Worm (Caenorhabditis elegans) whole organism, L1 larva: ENCODE results near the gene gcn-2.
A peak's percentile ranks its signal among the peaks of the same experiment; 100 is the strongest.

Source experiments
- C34B4.2 ChIP-seq: sonication (generic microtip); optimal IDR thresholded peaks from 2 replicates; lab custom pipeline; 2017; ENCODE audit warnings: mild to moderate bottlenecking, missing genetic modification characterization, missing compliant biosample characterization
- aha-1 ChIP-seq: fragments of 150-350 bp; optimal IDR thresholded peaks from 2 replicates; lab custom pipeline; 2014; ENCODE audit warnings: missing biosample characterization, missing genetic modification characterization
- ceh-88 ChIP-seq: fragments of 200-800 bp; sonication (Bioruptor generic); IDR thresholded peaks from 2 replicates; pipeline ENCODE4 v1.3.6; 2022; ENCODE audit warnings: missing genetic modification characterization, missing compliant biosample characterization
- ces-1 ChIP-seq: fragments of 150-350 bp; optimal IDR thresholded peaks from 2 replicates; lab custom pipeline; 2014; ENCODE audit warnings: missing biosample characterization, missing genetic modification reagents, missing genetic modification characterization
- hpl-2 ChIP-seq: fragments of 150-350 bp; optimal IDR thresholded peaks from 2 replicates; lab custom pipeline; 2014; ENCODE audit warnings: missing biosample characterization, missing genetic modification reagents, missing genetic modification characterization
- lin-13 ChIP-seq: fragments of 150-350 bp; optimal IDR thresholded peaks from 2 replicates; lab custom pipeline; 2014; ENCODE audit warnings: missing biosample characterization, missing genetic modification reagents, missing genetic modification characterization
- nhr-11 ChIP-seq: fragments of 150-350 bp; optimal IDR thresholded peaks from 2 replicates; lab custom pipeline; 2014; ENCODE audit warnings: missing biosample characterization, missing genetic modification characterization
- nhr-76 ChIP-seq: sonication (generic microtip); optimal IDR thresholded peaks from 2 replicates; lab custom pipeline; 2017; ENCODE audit warnings: missing biosample characterization, missing genetic modification characterization
- pag-3 ChIP-seq: sonication (generic microtip); optimal IDR thresholded peaks from 2 replicates; lab custom pipeline; 2017; ENCODE audit warnings: missing genetic modification characterization, mild to moderate bottlenecking, missing compliant biosample characterization, antibody characterized with exemption, borderline replicate concordance; ENCODE audit not compliant: insufficient read depth
- sox-4 ChIP-seq: sonication (generic microtip); optimal IDR thresholded peaks from 2 replicates; lab custom pipeline; 2016; ENCODE audit warnings: missing genetic modification characterization, missing compliant biosample characterization
- tbx-2 ChIP-seq: sonication (generic microtip); optimal IDR thresholded peaks from 2 replicates; lab custom pipeline; 2016; ENCODE audit warnings: missing genetic modification characterization, missing compliant biosample characterization
- ztf-11 ChIP-seq, 2 experiments: sonication (generic microtip); optimal IDR thresholded peaks; 2 replicates each; lab custom pipeline; 2016 to 2017; ENCODE audit warnings: missing genetic modification characterization in 2 of 2, missing biosample characterization in 1 of 2, missing compliant biosample characterization in 1 of 2

DNA sequence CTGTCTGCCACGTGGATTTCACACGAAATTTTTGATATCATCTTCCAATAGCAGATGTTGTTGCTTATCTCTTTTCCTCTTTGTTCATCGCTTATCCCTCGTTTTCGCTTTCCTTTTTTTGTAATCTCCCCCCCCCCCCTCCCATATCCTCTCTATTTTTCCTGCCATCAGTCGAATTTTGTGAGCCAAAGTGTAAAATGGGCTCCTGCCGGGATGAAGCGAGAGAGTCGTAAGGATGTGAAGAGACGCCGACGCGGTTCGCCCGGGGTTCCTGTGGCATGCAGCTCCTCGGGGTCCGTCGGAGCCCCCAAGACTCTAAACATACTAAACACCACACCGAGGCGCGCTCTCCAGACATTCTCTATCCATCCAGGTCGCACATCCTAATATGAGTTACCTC lies 27.4 kb upstream of the gcn-2 start, which contains the start of gene zyx-1:
- TF ChIP-seq lin-13 (GFP tag; lab: Kevin White, UChicago) = no peak
- no peak for TF ChIP-seq ceh-88
- no peak for TF ChIP-seq ztf-11 (tag; optimal IDR thresholded peaks at IDR 0.05; lab: Kevin White, UChicago)
- TF ChIP-seq sox-4 = no peak
- TF ChIP-seq tbx-2 (tag; lab: Kevin White, UChicago) = no peak
- TF ChIP-seq aha-1 (tag; lab: Kevin White, UChicago) = no peak
- TF ChIP-seq ces-1 (GFP tag; lab: Kevin White, UChicago) = no peak
- no peak for TF ChIP-seq C34B4.2 (tag; lab: Kevin White, UChicago)
- TF ChIP-seq hpl-2 (GFP tag; lab: Kevin White, UChicago) = no peak
- no peak for TF ChIP-seq nhr-11 (tag; lab: Kevin White, UChicago)
- TF ChIP-seq pag-3 = peak; percentile 79
- TF ChIP-seq nhr-76 (tag; lab: Kevin White, UChicago) = no peak
